Worm (Caenorhabditis elegans): ENCODE measurements around the gene F20A1.2.

DNA sequence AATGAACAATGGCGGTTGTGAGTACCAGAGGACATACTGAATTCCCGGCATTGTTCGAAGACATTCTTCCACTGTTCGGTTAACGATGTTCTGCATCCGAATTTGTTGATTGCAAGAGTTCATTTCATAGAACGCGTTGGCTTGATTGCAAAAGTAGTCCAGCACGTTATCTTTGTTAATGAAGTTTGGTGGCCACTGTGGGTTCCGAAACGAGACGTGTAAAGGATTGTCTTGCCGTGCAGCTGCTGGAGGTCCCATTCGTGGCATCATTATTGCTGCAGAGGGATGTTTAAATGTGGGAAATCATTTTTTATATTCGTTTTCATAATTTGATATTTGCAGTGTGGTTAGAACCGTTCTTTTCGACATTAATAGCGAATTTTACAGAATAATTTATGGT, 13.2 kb downstream of the F20A1.2 start, which contains the start of gene mdt-6:
- TF ChIP-seq ztf-11 (tag; optimal IDR thresholded peaks at IDR 0.05) (no peak), snpc-4 (tag; optimal IDR thresholded peaks at IDR 0.05) (no peak), dmd-4 (tag; optimal IDR thresholded peaks at IDR 0.05) (no peak), unc-55 (GFP tag; optimal IDR thresholded peaks at IDR 0.05) (no peak), nhr-237 (tag; optimal IDR thresholded peaks at IDR 0.05) (no peak), fos-1 (tag; optimal IDR thresholded peaks at IDR 0.05) (no peak), lsy-2 (tag; optimal IDR thresholded peaks at IDR 0.05) (no peak), ama-1 (optimal IDR thresholded peaks at IDR 0.05) (no peak), nhr-77 (tag; optimal IDR thresholded peaks at IDR 0.05) (no peak), lin-13 (GFP tag; optimal IDR thresholded peaks at IDR 0.05) (no peak), Y55F3AM.14 (GFP tag; optimal IDR thresholded peaks at IDR 0.05) (no peak), gmeb-1 (tag; optimal IDR thresholded peaks at IDR 0.05) (no peak), blmp-1 (tag; optimal IDR thresholded peaks at IDR 0.05; ENCODE audit: insufficient read depth) (no peak), unc-62 (GFP tag; optimal IDR thresholded peaks at IDR 0.05) (no peak)

All from whole organism, L2 larva.